Fruit fly (Drosophila melanogaster) S2 (cell line): ENCODE results near the gene CG8993.
A peak's percentile ranks its signal among the peaks of the same experiment; 100 is the strongest.

Experiments
- CG8478 ChIP-seq: fragments of >200 bp; optimal IDR thresholded peaks from 2 replicates; lab custom pipeline; 2018
- CTCF ChIP-seq, 2 experiments: fragments of >200 bp; optimal IDR thresholded peaks; 2 replicates each; lab custom pipeline; 2018

The CG8993 gene

dm6 chr3L:2371882-2372281 lies at the start of gene CG8993, which contains the start of gene CG1317:
Gene CG8993 (plus strand): TSS chr3L:2372199.
Gene CG1317 (minus strand): TSS chr3L:2371939.
- TF ChIP-seq CTCF (optimal IDR thresholded peaks at IDR 0.05; lab: Kevin White, UChicago) = no peak
- TF ChIP-seq CG8478 (lab: Kevin White, UChicago) = no peak

dm6 chr3L:2322257-2322776 lies 49.7 kb upstream of the CG8993 start, which contains the start of gene MsR1:
Gene MsR1 (plus strand): TSS chr3L:2322693.
- TF ChIP-seq CTCF (optimal IDR thresholded peaks at IDR 0.05; lab: Kevin White, UChicago) (no peak), CG8478 (lab: Kevin White, UChicago) (no peak)

DNA sequence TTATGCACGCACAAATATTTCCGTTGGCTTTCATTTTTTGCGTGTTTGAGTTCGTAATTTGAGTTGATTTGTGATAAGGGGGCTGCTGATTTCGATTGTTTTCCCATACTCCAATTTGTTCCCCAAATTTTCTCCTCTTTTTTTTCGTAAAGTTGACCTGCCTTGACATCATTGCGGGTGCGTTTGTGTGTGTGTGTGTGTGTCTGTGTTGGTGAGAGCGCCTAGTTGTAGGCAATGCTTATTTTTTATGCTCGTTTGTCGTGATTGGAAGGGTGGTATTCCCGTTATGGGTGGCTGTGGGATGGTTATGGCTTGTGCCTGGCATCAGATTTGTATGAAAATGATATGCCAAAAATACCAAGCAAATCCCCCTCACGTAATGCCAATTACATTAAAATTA lies 46.7 kb upstream of the CG8993 start:
- TF ChIP-seq CG8478 (lab: Kevin White, UChicago) = no peak

DNA sequence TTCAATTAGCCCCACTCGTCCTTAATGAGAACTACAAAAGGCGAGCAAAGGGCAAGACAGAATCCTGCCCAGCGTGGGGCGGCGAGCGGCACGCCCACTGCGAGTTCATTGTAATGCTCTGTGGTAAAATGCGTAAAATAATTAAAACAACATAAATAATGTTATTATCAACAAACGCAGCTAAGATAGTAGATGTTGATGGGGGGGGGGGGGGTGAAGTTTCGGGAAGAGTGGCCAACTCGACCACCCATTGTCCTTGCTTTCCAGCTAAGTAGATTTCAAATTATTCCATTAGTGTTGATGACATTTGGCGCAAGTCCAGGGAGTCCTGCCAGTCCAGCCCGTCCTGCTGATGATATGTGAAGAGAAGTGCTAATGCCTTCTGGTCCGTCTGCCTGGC lies 43.2 kb upstream of the CG8993 start:
- TF ChIP-seq CTCF (optimal IDR thresholded peaks at IDR 0.05; lab: Kevin White, UChicago) = no peak
- TF ChIP-seq CG8478 (lab: Kevin White, UChicago) = no peak

DNA sequence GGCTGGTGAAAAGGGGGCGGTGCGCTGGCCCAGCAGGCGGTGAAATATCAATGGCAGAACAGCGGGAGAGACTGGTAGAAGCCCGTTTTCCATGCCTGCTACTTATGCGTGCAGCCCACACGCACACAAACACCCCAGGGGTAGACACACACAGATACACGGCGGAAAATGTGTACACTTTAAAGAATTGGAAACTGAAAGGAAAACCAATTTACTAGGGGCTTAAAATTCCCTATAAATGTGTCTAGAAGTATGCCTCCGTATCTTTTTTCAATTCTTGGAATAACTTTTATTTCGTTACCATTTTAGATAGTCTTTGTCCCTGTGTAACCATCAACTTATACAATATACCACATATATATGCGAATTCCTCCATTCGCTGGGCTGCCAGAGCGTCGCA lies 39.8 kb upstream of the CG8993 start:
- TF ChIP-seq CG8478 (lab: Kevin White, UChicago) (no peak), CTCF (optimal IDR thresholded peaks at IDR 0.05; lab: Kevin White, UChicago) (no peak)

DNA sequence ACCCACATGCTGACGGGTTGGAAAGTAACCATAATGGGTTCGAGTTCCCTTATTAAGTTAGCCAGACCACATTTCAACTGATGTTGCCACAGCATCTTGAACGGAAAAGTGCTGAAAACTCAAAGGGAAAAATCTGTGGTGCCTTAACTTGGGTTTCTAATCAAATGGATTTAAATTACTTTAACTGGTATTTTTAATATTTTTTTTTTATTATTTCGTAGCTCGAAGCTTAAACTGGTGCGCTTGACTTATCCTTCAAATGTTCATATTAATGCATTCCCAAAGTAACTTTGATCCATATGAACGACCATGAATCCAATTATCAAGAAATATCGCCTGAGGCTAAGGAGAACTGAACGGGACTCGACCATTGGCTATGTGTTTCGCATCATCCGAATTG lies 11.7 kb upstream of the CG8993 start, which contains the start of gene CG13801:
CG13801 (plus strand) TSS at position 301 of the 400 bp plus-strand sequence.
- TF ChIP-seq CG8478 (lab: Kevin White, UChicago) (no peak), CTCF (optimal IDR thresholded peaks at IDR 0.05; lab: Kevin White, UChicago) (no peak)

DNA sequence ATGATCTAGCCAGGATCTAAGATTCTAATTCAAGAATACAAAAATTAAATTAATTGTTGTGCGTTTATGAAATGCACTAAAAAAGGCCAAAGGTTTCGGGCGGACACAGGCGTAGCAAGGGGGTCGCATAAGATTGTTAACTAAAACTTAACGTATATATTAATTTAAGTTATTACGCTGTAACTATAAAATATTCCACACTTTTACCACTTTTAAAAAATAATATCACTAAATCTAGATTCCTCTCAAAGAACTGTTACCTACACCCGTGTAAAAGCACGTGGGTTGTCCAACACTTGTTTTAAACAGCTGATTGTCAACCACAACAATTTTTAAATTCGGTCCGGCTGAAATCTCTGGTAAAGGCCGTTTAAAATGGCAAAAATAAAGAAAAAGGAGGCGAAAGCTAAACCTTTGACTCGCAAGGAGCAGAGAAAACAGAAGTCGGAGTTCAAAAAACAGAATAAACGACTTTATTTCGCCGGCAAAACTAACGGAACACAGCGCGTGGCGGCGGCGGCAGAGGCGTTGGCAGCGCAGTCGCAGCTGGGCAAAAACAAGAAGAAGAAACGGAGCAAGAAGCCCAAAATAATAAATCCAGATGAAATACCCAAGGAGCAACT lies 1.5 kb downstream of the CG8993 start, which contains the start of the genes mRpL23 and CG9004:
mRpL23 (minus strand) TSS at position 284 of the 623 bp plus-strand sequence.
CG9004 (plus strand) TSS at position 308 of the 623 bp plus-strand sequence.
- TF ChIP-seq CG8478 (lab: Kevin White, UChicago) (no peak), CTCF (optimal IDR thresholded peaks at IDR 0.05; lab: Kevin White, UChicago) (no peak)

- TF ChIP-seq CG8478 (lab: Kevin White, UChicago) (no peak), CTCF (optimal IDR thresholded peaks at IDR 0.05; lab: Kevin White, UChicago) (peak in 1 of 2 experiments; percentile 34)
These were observed 5.2 kb downstream of the CG8993 start, which contains the start of the genes CG15877 and Svil for dm6 chr3L:2377114-2377783. Gene CG15877 (minus strand): TSS chr3L:2377556. Gene Svil (plus strand): TSS chr3L:2377655.

DNA sequence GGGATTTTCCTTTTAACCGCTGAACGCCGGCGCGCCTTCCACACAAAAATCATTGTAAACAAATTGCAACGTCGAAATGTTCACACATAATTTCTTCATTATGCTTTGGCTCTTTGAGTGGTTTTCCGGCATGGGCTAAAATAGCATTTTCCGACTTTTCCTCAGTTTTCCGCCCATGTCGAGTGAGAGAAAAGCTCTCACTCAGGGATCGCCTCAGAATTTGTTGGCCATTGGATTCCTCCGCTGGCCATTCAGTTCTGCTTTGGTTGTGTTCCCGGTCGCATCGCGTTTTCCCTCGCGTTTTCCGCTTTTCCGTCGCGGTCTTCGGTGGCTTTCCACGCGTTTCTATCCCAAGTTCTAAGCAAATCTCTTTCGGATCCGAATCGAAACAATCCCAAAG lies 6.5 kb downstream of the CG8993 start:
- no peak for TF ChIP-seq CTCF (optimal IDR thresholded peaks at IDR 0.05; lab: Kevin White, UChicago)
- TF ChIP-seq CG8478 (lab: Kevin White, UChicago) = no peak

- TF ChIP-seq CTCF (optimal IDR thresholded peaks at IDR 0.05; lab: Kevin White, UChicago) (no peak), CG8478 (lab: Kevin White, UChicago) (no peak)
These were observed 7.5 kb downstream of the CG8993 start for dm6 chr3L:2379472-2379871.

DNA sequence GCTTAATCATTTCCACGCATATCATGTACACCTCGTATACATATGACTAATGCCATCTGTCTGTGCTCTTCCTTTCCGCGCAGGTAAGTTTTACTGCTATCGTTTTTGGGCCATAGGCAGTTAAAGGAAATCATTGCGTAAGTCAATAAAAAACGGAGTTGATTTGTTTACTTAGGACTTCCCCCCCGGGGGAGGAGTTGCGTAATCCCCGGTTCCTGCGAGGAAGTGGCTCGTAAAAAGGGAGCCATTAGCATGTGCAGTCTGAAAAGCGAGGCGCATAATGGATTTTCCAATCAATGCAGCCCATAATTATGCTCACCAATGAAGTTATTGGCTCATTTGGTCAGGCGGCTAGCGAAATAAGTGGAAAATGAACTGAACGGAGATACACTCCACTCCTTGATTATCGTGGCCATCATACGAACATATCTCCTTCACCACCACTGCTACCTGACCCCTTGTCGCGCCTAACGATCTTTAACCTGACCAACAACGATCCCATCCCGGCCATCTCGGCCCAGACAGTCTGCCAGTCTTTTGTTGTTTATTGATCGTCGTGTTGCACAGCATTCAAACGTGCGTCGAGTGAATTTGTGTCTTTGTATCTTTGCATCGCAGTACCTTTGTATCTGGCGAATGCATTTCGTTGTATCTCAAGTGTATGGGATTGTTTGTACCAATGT lies 13.5 kb downstream of the CG8993 start:
- no peak for TF ChIP-seq CTCF (optimal IDR thresholded peaks at IDR 0.05; lab: Kevin White, UChicago)

DNA sequence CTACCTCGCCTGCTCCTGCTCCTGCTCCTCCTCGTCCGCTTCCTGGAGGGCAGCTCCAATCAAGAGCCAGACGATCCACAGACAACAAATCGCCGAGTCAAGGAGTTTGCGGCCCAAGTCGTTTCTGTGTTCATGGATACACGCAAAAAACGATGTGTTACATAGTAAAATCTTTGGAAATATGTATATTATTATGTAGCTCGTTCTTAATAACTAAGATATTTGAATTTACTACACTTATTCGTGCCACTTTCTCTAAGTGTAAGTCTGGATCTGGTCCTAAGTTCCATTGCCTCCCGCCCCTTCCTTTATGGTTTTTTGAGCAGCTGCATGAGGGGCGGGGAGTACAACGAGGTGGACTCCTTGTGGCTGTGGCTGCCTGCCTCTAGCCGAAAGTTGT lies 14.4 kb downstream of the CG8993 start:
- TF ChIP-seq CG8478 (lab: Kevin White, UChicago) = no peak

DNA sequence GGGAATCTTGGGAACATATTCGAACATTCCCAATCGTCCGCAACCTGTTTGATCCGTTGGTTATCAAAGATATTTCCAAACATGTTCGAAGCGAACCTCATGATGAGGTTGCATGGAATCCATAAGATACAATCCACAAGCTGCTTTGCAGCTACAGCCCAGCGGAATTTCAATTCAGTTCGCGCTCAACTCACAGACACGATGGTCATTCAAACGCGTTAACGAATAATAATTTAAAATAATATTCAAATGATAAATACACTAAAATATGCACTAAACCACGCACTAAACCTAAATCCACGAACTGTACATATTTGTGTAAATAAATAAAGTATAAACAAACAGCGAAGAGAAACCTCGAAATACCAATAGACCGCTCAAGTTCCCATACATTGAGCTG lies 15.8 kb downstream of the CG8993 start:
- TF ChIP-seq CG8478 (lab: Kevin White, UChicago) (no peak), CTCF (optimal IDR thresholded peaks at IDR 0.05; lab: Kevin White, UChicago) (no peak)

dm6 chr3L:2388683-2389315 lies 16.8 kb downstream of the CG8993 start, which contains the start of gene Mzt1:
Gene Mzt1 (plus strand): TSS chr3L:2389265.
- no peak for TF ChIP-seq CG8478 (lab: Kevin White, UChicago)
- TF ChIP-seq CTCF (optimal IDR thresholded peaks at IDR 0.05; lab: Kevin White, UChicago) = no peak
